Worm (Caenorhabditis elegans): ENCODE data around the gene rabr-2.

rabr-2 gene

DNA sequence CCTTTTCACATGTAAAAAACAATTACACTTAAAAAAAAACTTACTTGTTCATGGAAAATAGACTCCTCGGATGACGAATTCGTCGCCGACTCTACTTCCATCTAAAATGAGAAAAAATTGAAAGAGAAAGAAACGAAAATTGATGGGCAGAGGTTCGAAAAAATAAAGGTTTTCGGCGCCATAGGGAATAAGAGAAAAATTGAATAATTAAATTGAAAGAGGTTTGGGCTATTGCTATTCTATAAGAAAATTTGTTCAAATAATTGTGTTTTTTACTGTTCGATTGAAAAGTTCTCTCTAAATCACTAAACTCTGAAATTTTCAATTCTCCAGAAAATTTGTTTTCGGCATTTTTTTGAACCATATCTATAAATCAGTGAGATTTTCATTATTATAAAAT lies at the start of gene rabr-2:
Gene rabr-2 (minus strand): TSS at position 101 of the 400 bp plus-strand sequence.
- TF ChIP-seq mab-9 (GFP tag; IDR thresholded peaks at IDR 0.05) = no peak
- no peak for TF ChIP-seq nhr-76 (tag; optimal IDR thresholded peaks at IDR 0.05)
- no peak for TF ChIP-seq grh-1 (GFP tag; IDR thresholded peaks at IDR 0.05)
- no peak for TF ChIP-seq pax-3 (tag; optimal IDR thresholded peaks at IDR 0.05)
- no peak for TF ChIP-seq lir-3 (tag; optimal IDR thresholded peaks at IDR 0.05; ENCODE audit: poor library complexity)
- no peak for TF ChIP-seq unc-30 (tag; optimal IDR thresholded peaks at IDR 0.05)
- no peak for TF ChIP-seq nhr-11 (tag; optimal IDR thresholded peaks at IDR 0.05)
- TF ChIP-seq nhr-85 (tag) = no peak
- TF ChIP-seq lin-39 (tag; optimal IDR thresholded peaks at IDR 0.05) = no peak
- no peak for TF ChIP-seq ceh-88 (GFP tag; IDR thresholded peaks at IDR 0.05)
- TF ChIP-seq sptf-1 (tag; optimal IDR thresholded peaks at IDR 0.05) = no peak

DNA sequence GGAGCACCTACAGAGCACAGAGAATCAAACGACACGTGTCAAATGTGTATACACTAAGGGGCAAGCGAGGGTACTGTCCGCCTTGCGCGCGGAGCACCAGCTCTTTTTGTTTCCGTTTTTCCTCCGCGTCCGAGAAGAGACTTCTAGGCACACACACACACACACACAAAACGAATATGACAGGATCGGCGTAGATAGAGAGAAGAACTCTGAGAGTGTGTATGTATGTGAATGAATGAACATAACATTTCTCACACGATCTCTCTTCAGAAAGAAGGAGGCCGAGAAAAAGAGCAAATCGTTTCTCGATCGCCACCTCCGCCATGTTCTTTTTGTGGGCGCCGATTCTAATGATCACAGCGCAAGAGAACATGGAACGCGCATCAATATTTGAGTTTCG lies 7.5 kb upstream of the rabr-2 start, which contains the start of gene nas-6:
Gene nas-6 (minus strand): TSS at position 101 of the 400 bp plus-strand sequence.
- TF ChIP-seq unc-62 (GFP tag; optimal IDR thresholded peaks at IDR 0.05) = no peak
- TF ChIP-seq C04F5.9 (tag; optimal IDR thresholded peaks at IDR 0.05) = no peak
- TF ChIP-seq irx-1 (tag; optimal IDR thresholded peaks at IDR 0.05) = no peak
- TF ChIP-seq efl-1 (optimal IDR thresholded peaks at IDR 0.05) = no peak
- TF ChIP-seq efl-1 (GFP tag; optimal IDR thresholded peaks at IDR 0.05 in 1 of 2) = peak in 1 of 2 experiments; percentile 22

DNA sequence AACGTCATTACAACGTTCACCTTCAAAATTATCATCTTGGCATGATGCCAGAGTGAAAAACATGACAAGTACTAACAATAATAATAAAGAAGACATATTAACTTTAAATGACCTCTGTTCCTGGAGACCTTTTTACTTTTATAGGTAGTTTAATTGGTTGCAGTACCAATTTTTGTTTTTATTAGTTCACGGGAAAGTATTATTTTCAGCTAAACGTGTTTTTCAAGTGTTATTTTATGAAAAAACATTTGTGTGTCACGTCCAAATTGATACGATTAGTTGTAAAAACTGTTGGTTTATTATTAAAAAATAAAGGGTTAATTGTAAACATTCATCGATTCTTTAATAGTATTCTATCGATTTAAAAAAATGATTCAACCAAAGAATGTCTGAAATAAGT lies 7.4 kb downstream of the rabr-2 start, which contains the start of gene grl-24:
Gene grl-24 (minus strand): TSS at position 101 of the 400 bp plus-strand sequence.
- no peak for TF ChIP-seq ztf-4 (tag; optimal IDR thresholded peaks at IDR 0.05)
- no peak for TF ChIP-seq mdl-1 (tag; optimal IDR thresholded peaks at IDR 0.05)
- no peak for TF ChIP-seq irx-1 (tag; optimal IDR thresholded peaks at IDR 0.05)
- TF ChIP-seq ceh-90 (tag; optimal IDR thresholded peaks at IDR 0.05) = no peak

- TF ChIP-seq elt-3 (tag; optimal IDR thresholded peaks at IDR 0.05) (no peak), isw-1 (GFP tag; IDR thresholded peaks at IDR 0.05) (no peak), nhr-84 (tag; optimal IDR thresholded peaks at IDR 0.05) (no peak), ceh-90 (tag; optimal IDR thresholded peaks at IDR 0.05) (no peak), fkh-8 (tag; optimal IDR thresholded peaks at IDR 0.05) (no peak), rnt-1 (tag; optimal IDR thresholded peaks at IDR 0.05) (no peak), blmp-1 (tag; optimal IDR thresholded peaks at IDR 0.05) (no peak), ztf-11 (tag; optimal IDR thresholded peaks at IDR 0.05) (no peak), grh-1 (GFP tag; IDR thresholded peaks at IDR 0.05) (no peak), zag-1 (tag; optimal IDR thresholded peaks at IDR 0.05) (no peak), nhr-11 (tag; optimal IDR thresholded peaks at IDR 0.05) (no peak), nhr-47 (tag; optimal IDR thresholded peaks at IDR 0.05) (no peak), fos-1 (tag; optimal IDR thresholded peaks at IDR 0.05) (no peak), tlp-1 (tag; optimal IDR thresholded peaks at IDR 0.05) (no peak), lin-35 (GFP tag; optimal IDR thresholded peaks at IDR 0.05) (no peak), nhr-71 (tag; optimal IDR thresholded peaks at IDR 0.05) (no peak), dsc-1 (tag; optimal IDR thresholded peaks at IDR 0.05) (no peak)
Measured at ce11 chrIV:17475242-17475641, 7.9 kb downstream of the rabr-2 start, which contains the start of gene F11E6.9. Gene F11E6.9 (minus strand): TSS chrIV:17475342.

ce11 chrIV:17474047-17474446 lies 9.1 kb downstream of the rabr-2 start:
- no peak for TF ChIP-seq zag-1 (tag; optimal IDR thresholded peaks at IDR 0.05)
- TF ChIP-seq nhr-85 (tag) = peak; percentile 69
- no peak for TF ChIP-seq dpl-1 (GFP tag; optimal IDR thresholded peaks at IDR 0.05)
- TF ChIP-seq unc-86 (tag; optimal IDR thresholded peaks at IDR 0.05) = no peak
- TF ChIP-seq lin-13 (GFP tag; optimal IDR thresholded peaks at IDR 0.05) = no peak
- peak; percentile 58 for TF ChIP-seq blmp-1 (tag; optimal IDR thresholded peaks at IDR 0.05)
- TF ChIP-seq hlh-4 (tag; optimal IDR thresholded peaks at IDR 0.05) = no peak
